Worm (Caenorhabditis elegans): Measurements from ENCODE around the gene ZK1248.17.
A peak's percentile ranks its signal among the peaks of the same experiment; 100 is the strongest.

The ZK1248.17 gene

DNA sequence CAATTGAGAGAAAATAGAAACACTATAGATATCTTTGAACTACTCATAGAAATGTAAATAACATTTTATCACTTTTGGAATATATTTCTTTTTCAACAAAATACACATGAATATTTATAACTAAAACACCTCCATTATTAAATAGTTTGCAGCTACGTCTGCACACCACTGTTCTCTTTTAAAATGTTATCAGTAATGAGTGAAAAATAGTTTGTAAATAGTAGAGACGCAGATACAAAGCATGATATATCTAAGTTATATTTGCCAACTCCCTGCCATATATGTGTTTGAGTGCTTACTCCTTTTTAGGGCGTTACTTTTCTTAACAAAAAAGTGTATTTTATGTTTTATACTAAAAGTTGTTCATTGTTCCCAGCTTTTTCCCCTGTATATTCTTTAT is 840 bp upstream of the ZK1248.17 start (continued):
- TF ChIP-seq D1046.2 (GFP tag; IDR thresholded peaks at IDR 0.05) (no peak), lin-15B (tag; optimal IDR thresholded peaks at IDR 0.05) (no peak), nhr-25 (tag; optimal IDR thresholded peaks at IDR 0.05; ENCODE audit: borderline replicate concordance, insufficient read depth) (no peak), nhr-28 (tag; optimal IDR thresholded peaks at IDR 0.05) (peak; percentile 72), daf-8 (GFP tag; IDR thresholded peaks at IDR 0.05) (no peak), F44E2.7 (GFP tag; IDR thresholded peaks at IDR 0.05) (no peak), nhr-41 (GFP tag; IDR thresholded peaks at IDR 0.05) (no peak), ctbp-1 (GFP tag; IDR thresholded peaks at IDR 0.05) (no peak), Y105C5A.15 (GFP tag; IDR thresholded peaks at IDR 0.05) (no peak), hmg-1.1 (GFP tag; IDR thresholded peaks at IDR 0.05) (no peak), aly-2 (tag; optimal IDR thresholded peaks at IDR 0.05) (no peak)

DNA sequence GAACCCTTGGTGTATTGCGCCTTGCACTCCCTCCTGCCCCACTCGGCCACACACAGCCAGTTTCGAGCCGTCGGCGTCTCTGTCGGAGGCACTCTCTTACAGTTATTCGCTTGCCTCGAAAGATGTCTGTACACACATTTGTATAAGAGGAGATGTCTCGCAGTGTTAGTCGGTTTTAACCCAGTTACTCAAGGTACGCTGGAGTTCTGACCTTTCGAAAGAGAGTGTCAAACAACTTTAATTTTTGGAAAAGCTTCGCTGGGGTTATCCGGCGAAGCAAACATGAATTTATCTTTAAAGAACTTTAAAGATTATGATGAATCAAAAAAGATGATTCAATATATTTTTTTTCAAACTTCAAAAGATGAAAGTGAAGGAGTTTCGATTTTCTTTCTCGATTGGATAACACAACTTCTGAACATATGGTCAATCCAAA is 629 bp downstream of the ZK1248.17 start:
- TF ChIP-seq attf-4 (tag; optimal IDR thresholded peaks at IDR 0.05) (peak; percentile 48), zip-11 (GFP tag; IDR thresholded peaks at IDR 0.05) (0 out of 2 replicates have a peak, but pooled peaks have one; percentile 52), Y105C5A.15 (GFP tag; IDR thresholded peaks at IDR 0.05) (peak; percentile 74; the same call in 1 of the 2 replicates), dve-1 (tag; optimal IDR thresholded peaks at IDR 0.05; ENCODE audit: insufficient read depth) (peak; percentile 100), mes-2 (tag; optimal IDR thresholded peaks at IDR 0.05; ENCODE audit: poor library complexity, severe bottlenecking) (peak; percentile 96), set-16 (GFP tag; IDR thresholded peaks at IDR 0.05) (peak; percentile 83), R02D3.7 (tag; optimal IDR thresholded peaks at IDR 0.05) (peak; percentile 58), ceh-82 (tag; optimal IDR thresholded peaks at IDR 0.05) (peak; percentile 36), zfp-3 (GFP tag; conservative IDR thresholded peaks at IDR 0.05) (peak; percentile 96), Y48G9A.11 (GFP tag; IDR thresholded peaks at IDR 0.05) (peak; percentile 88), zip-2 (tag; optimal IDR thresholded peaks at IDR 0.05) (peak; percentile 91), F44E2.7 (GFP tag; IDR thresholded peaks at IDR 0.05) (peak; percentile 78), lim-7 (GFP tag; IDR thresholded peaks at IDR 0.05) (peak; percentile 76), lin-13 (GFP tag; optimal IDR thresholded peaks at IDR 0.05) (peak; percentile 98), spr-3 (GFP tag; optimal IDR thresholded peaks at IDR 0.05) (peak; percentile 97), arid-1 (GFP tag; conservative IDR thresholded peaks at IDR 0.05) (peak; percentile 96), mxl-3 (GFP tag; optimal IDR thresholded peaks at IDR 0.05) (peak; percentile 89), fkh-10 (GFP tag; optimal IDR thresholded peaks at IDR 0.05) (peak; percentile 100), pqm-1 (tag; optimal IDR thresholded peaks at IDR 0.05) (peak; percentile 53), hlh-30 (tag; optimal IDR thresholded peaks at IDR 0.05; ENCODE audit: insufficient read depth) (peak; percentile 96), lin-1 (GFP tag; IDR thresholded peaks at IDR 0.05) (peak; percentile 95), daf-8 (GFP tag; IDR thresholded peaks at IDR 0.05) (0 out of 2 replicates have a peak, but pooled peaks have one; percentile 20), nhr-111 (GFP tag; optimal IDR thresholded peaks at IDR 0.05) (peak; percentile 89), nhr-25 (tag; optimal IDR thresholded peaks at IDR 0.05; ENCODE audit: borderline replicate concordance, insufficient read depth) (peak; percentile 96), ztf-7 (tag; optimal IDR thresholded peaks at IDR 0.05) (peak; percentile 91), cey-2 (tag; optimal IDR thresholded peaks at IDR 0.05; ENCODE audit: borderline replicate concordance, insufficient read depth) (peak; percentile 89), unc-130 (GFP tag; optimal IDR thresholded peaks at IDR 0.05) (peak; percentile 93), lin-39 (tag; optimal IDR thresholded peaks at IDR 0.05) (peak; percentile 85), hlh-11 (tag; optimal IDR thresholded peaks at IDR 0.05) (peak; percentile 99), F37D6.2 (tag; optimal IDR thresholded peaks at IDR 0.05) (peak; percentile 97), snpc-4 (tag; optimal IDR thresholded peaks at IDR 0.05) (peak; percentile 98), spr-1 (tag; optimal IDR thresholded peaks at IDR 0.05) (peak; percentile 97), mdl-1 (tag; optimal IDR thresholded peaks at IDR 0.05) (peak; percentile 94 to 95), nhr-6 (tag; optimal IDR thresholded peaks at IDR 0.05) (peak; percentile 96), ZK337.2 (GFP tag; IDR thresholded peaks at IDR 0.05) (peak; percentile 78), lir-3 (tag; optimal IDR thresholded peaks at IDR 0.05) (peak; percentile 87), daf-12 (tag; optimal IDR thresholded peaks at IDR 0.05) (peak; percentile 43), egl-43 (GFP tag; IDR thresholded peaks at IDR 0.05) (peak; percentile 99), ceh-28 (tag; optimal IDR thresholded peaks at IDR 0.05) (peak; percentile 49), ceh-32 (tag; optimal IDR thresholded peaks at IDR 0.05; ENCODE audit: poor library complexity) (peak; percentile 91), mdt-29 (GFP tag; IDR thresholded peaks at IDR 0.05) (peak; percentile 99)
